Fruit fly (Drosophila melanogaster) whole organism, prepupa: ENCODE data around the gene mtg.

Experiments used
- Blimp-1 ChIP-seq: fragments of 200-800 bp; sonication (Bioruptor generic); optimal IDR thresholded peaks from 3 replicates; lab custom pipeline; 2017; ENCODE audit warnings: missing biosample characterization, missing genetic modification characterization, mild to moderate bottlenecking, moderate library complexity, missing genetic modification reagents
- CG1621 ChIP-seq: fragments of 200-800 bp; sonication (Bioruptor generic); optimal IDR thresholded peaks from 3 replicates; lab custom pipeline; 2018; ENCODE audit warnings: missing biosample characterization, mild to moderate bottlenecking, missing genetic modification characterization
- Gug ChIP-seq: fragments of 200-800 bp; sonication (Bioruptor generic); IDR thresholded peaks from 2 replicates; pipeline ENCODE4 v1.3.6; 2022; ENCODE audit warnings: missing biosample characterization, missing genetic modification characterization
- Hr4 ChIP-seq: fragments of 200-800 bp; sonication (Bioruptor generic); optimal IDR thresholded peaks from 3 replicates; lab custom pipeline; 2016; ENCODE audit warnings: missing biosample characterization, missing genetic modification characterization
- Met ChIP-seq: fragments of 200-800 bp; sonication (Bioruptor generic); optimal IDR thresholded peaks from 3 replicates; lab custom pipeline; 2016; ENCODE audit warnings: missing biosample characterization, missing genetic modification characterization

DNA sequence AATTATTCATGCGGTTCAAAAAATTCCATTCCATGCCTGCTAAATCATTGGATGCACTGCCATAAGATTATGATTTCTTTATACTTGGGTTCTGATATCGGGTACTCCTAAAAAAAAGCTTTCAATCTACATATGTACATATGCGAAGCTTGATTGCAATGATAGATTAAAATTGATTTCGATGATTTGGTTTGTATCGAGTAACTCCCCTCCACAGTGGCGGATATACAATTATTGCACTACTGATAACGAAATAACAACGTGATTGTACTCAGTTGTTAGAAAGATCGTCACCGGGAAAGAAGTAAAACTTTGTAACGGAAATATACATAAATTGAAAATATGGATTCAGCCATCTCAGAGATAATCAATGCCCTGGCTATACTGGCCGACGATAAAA is 37.4 kb downstream of the mtg start, which contains the start of gene Nazo:
- TF ChIP-seq Met (no peak), Blimp-1 (no peak), CG1621 (tag; lab: Kevin White, UChicago) (no peak), Gug (GFP tag; lab: Robert Waterston, UW) (no peak), Hr4 (no peak)
